Worm (Caenorhabditis elegans) whole organism, L3 larva: ENCODE data around the gene M28.10.
A peak's percentile ranks its signal among the peaks of the same experiment; 100 is the strongest.

Experiments
- R02D3.7 ChIP-seq: fragments of 150-350 bp; optimal IDR thresholded peaks from 2 replicates; lab custom pipeline; 2014; ENCODE audit warnings: missing biosample characterization, missing genetic modification characterization
- ZK546.5 ChIP-seq: sonication (generic microtip); optimal IDR thresholded peaks from 2 replicates; lab custom pipeline; 2017; ENCODE audit warnings: missing biosample characterization, missing genetic modification characterization
- aly-2 ChIP-seq: fragments of 150-350 bp; optimal IDR thresholded peaks from 2 replicates; lab custom pipeline; 2014; ENCODE audit warnings: missing biosample characterization, missing genetic modification characterization
- ama-1 ChIP-seq: fragments of 150-350 bp; optimal IDR thresholded peaks from 2 replicates; lab custom pipeline; 2018
- ceh-16 ChIP-seq: sonication (generic microtip); optimal IDR thresholded peaks from 2 replicates; lab custom pipeline; 2017; ENCODE audit warnings: missing biosample characterization, missing genetic modification characterization
- ceh-9 ChIP-seq: sonication (generic microtip); optimal IDR thresholded peaks from 2 replicates; lab custom pipeline; 2018; ENCODE audit warnings: missing biosample characterization, missing genetic modification characterization
- daf-12 ChIP-seq: fragments of 150-350 bp; optimal IDR thresholded peaks from 2 replicates; lab custom pipeline; 2014; ENCODE audit warnings: missing biosample characterization, missing genetic modification reagents, missing genetic modification characterization
- egl-27 ChIP-seq: sonication (generic microtip); optimal IDR thresholded peaks from 4 replicates; lab custom pipeline; 2017; ENCODE audit warnings: missing biosample characterization, missing genetic modification reagents, missing genetic modification characterization
- elt-1 ChIP-seq: fragments of 150-350 bp; optimal IDR thresholded peaks from 2 replicates; lab custom pipeline; 2014; ENCODE audit warnings: missing biosample characterization, missing genetic modification characterization
- elt-2 ChIP-seq: sonication (generic microtip); optimal IDR thresholded peaks from 2 replicates; lab custom pipeline; 2016; ENCODE audit warnings: missing genetic modification reagents, mild to moderate bottlenecking, missing genetic modification characterization, missing compliant biosample characterization
- elt-3 ChIP-seq, 3 experiments: fragments of 150-350 bp in 1 of 3; sonication (generic microtip) in 2 of 3; optimal IDR thresholded peaks; 2 replicates in 2 of 3; 4 replicates in 1 of 3; lab custom pipeline; 2014 to 2017; ENCODE audit warnings: missing biosample characterization in 3 of 3, missing genetic modification characterization in 3 of 3
- eor-1 ChIP-seq, 2 experiments: fragments of 150-350 bp; optimal IDR thresholded peaks; 2 replicates each; lab custom pipeline; 2014 to 2018; ENCODE audit warnings: missing biosample characterization in 2 of 2, missing genetic modification characterization in 2 of 2
- fkh-10 ChIP-seq: sonication (generic microtip); optimal IDR thresholded peaks from 2 replicates; lab custom pipeline; 2017; ENCODE audit warnings: missing biosample characterization, missing genetic modification reagents, missing genetic modification characterization
- fos-1 ChIP-seq: fragments of 150-350 bp; optimal IDR thresholded peaks from 2 replicates; lab custom pipeline; 2014; ENCODE audit warnings: missing biosample characterization, missing genetic modification characterization
- hmg-11 ChIP-seq: sonication (generic microtip); optimal IDR thresholded peaks from 2 replicates; lab custom pipeline; 2016; ENCODE audit warnings: missing genetic modification characterization, missing compliant biosample characterization
- jun-1 ChIP-seq: fragments of 150-350 bp; optimal IDR thresholded peaks from 2 replicates; lab custom pipeline; 2014; ENCODE audit warnings: missing biosample characterization, missing genetic modification reagents, missing genetic modification characterization
- lin-15B ChIP-seq: fragments of 150-350 bp; optimal IDR thresholded peaks from 2 replicates; lab custom pipeline; 2014; ENCODE audit warnings: missing biosample characterization, missing genetic modification characterization
- lin-39 ChIP-seq: fragments of 150-350 bp; optimal IDR thresholded peaks from 2 replicates; lab custom pipeline; 2018; ENCODE audit warnings: missing biosample characterization, missing genetic modification reagents, missing genetic modification characterization
- lsy-12 ChIP-seq: sonication (generic microtip); optimal IDR thresholded peaks from 2 replicates; lab custom pipeline; 2016; ENCODE audit warnings: mild to moderate bottlenecking, missing genetic modification characterization, missing compliant biosample characterization
- mdl-1 ChIP-seq: fragments of 150-350 bp; optimal IDR thresholded peaks from 2 replicates; lab custom pipeline; 2014; ENCODE audit warnings: missing biosample characterization, missing genetic modification characterization
- mml-1 ChIP-seq: fragments of 150-350 bp; sonication (generic microtip); optimal IDR thresholded peaks from 3 replicates; lab custom pipeline; 2014; ENCODE audit warnings: missing biosample characterization, missing genetic modification characterization
- nfya-1 ChIP-seq: sonication (generic microtip); optimal IDR thresholded peaks from 2 replicates; lab custom pipeline; 2017; ENCODE audit warnings: missing genetic modification characterization, mild to moderate bottlenecking, missing compliant biosample characterization, antibody characterized with exemption, moderate library complexity; ENCODE audit not compliant: insufficient read depth
- nhr-11 ChIP-seq: fragments of 150-350 bp; optimal IDR thresholded peaks from 2 replicates; lab custom pipeline; 2014; ENCODE audit warnings: missing biosample characterization, missing genetic modification characterization
- nhr-12 ChIP-seq: fragments of 150-350 bp; optimal IDR thresholded peaks from 2 replicates; lab custom pipeline; 2014; ENCODE audit warnings: missing biosample characterization, missing genetic modification characterization
- nhr-23 ChIP-seq: fragments of 150-350 bp; optimal IDR thresholded peaks from 2 replicates; lab custom pipeline; 2014; ENCODE audit warnings: missing biosample characterization, missing genetic modification reagents, missing genetic modification characterization
- nhr-237 ChIP-seq: fragments of 150-350 bp; optimal IDR thresholded peaks from 2 replicates; lab custom pipeline; 2014; ENCODE audit warnings: missing biosample characterization, missing genetic modification characterization
- nhr-25 ChIP-seq: sonication (generic microtip); optimal IDR thresholded peaks from 2 replicates; lab custom pipeline; 2017; ENCODE audit warnings: missing biosample characterization, missing genetic modification characterization
- nhr-28 ChIP-seq: fragments of 150-350 bp; optimal IDR thresholded peaks from 2 replicates; lab custom pipeline; 2014; ENCODE audit warnings: missing biosample characterization, missing genetic modification characterization
- nhr-43 ChIP-seq: sonication (generic microtip); optimal IDR thresholded peaks from 2 replicates; lab custom pipeline; 2016; ENCODE audit warnings: mild to moderate bottlenecking, missing genetic modification characterization, missing compliant biosample characterization; ENCODE audit not compliant: poor library complexity, severe bottlenecking
- nhr-67 ChIP-seq: fragments of 150-350 bp; optimal IDR thresholded peaks from 2 replicates; lab custom pipeline; 2014; ENCODE audit warnings: missing biosample characterization, missing genetic modification characterization
- nhr-76 ChIP-seq: fragments of 150-350 bp; sonication (generic microtip); optimal IDR thresholded peaks from 5 replicates; lab custom pipeline; 2014; ENCODE audit warnings: missing biosample characterization, missing genetic modification characterization
- nhr-77 ChIP-seq: fragments of 150-350 bp; optimal IDR thresholded peaks from 2 replicates; lab custom pipeline; 2014; ENCODE audit warnings: missing biosample characterization, missing genetic modification characterization
- pha-4 ChIP-seq: fragments of 150-350 bp; optimal IDR thresholded peaks from 2 replicates; lab custom pipeline; 2014; ENCODE audit warnings: missing biosample characterization, missing genetic modification reagents, missing genetic modification characterization
- pqm-1 ChIP-seq: fragments of 150-350 bp; optimal IDR thresholded peaks from 2 replicates; lab custom pipeline; 2017; ENCODE audit warnings: missing biosample characterization, missing genetic modification characterization, inconsistent platforms
- sea-2 ChIP-seq: fragments of 150-350 bp; sonication (generic microtip); optimal IDR thresholded peaks from 4 replicates; lab custom pipeline; 2014; ENCODE audit warnings: missing biosample characterization, missing genetic modification reagents, missing genetic modification characterization
- snpc-4 ChIP-seq: fragments of 150-350 bp; optimal IDR thresholded peaks from 2 replicates; lab custom pipeline; 2014; ENCODE audit warnings: missing biosample characterization, missing genetic modification characterization
- unc-39 ChIP-seq: sonication (generic microtip); optimal IDR thresholded peaks from 4 replicates; lab custom pipeline; 2017; ENCODE audit warnings: missing biosample characterization, missing genetic modification characterization
- unc-62 ChIP-seq: fragments of 150-350 bp; sonication (generic microtip); optimal IDR thresholded peaks from 4 replicates; lab custom pipeline; 2014; ENCODE audit warnings: missing biosample characterization, missing genetic modification reagents, missing genetic modification characterization
- zag-1 ChIP-seq: fragments of 150-350 bp; optimal IDR thresholded peaks from 2 replicates; lab custom pipeline; 2014; ENCODE audit warnings: missing biosample characterization, missing genetic modification characterization
- ztf-11 ChIP-seq: fragments of 150-350 bp; optimal IDR thresholded peaks from 2 replicates; lab custom pipeline; 2014; ENCODE audit warnings: missing biosample characterization, missing genetic modification characterization
- ztf-4 ChIP-seq: fragments of 150-350 bp; optimal IDR thresholded peaks from 2 replicates; lab custom pipeline; 2014; ENCODE audit warnings: missing biosample characterization, missing genetic modification characterization

Gene M28.10

DNA sequence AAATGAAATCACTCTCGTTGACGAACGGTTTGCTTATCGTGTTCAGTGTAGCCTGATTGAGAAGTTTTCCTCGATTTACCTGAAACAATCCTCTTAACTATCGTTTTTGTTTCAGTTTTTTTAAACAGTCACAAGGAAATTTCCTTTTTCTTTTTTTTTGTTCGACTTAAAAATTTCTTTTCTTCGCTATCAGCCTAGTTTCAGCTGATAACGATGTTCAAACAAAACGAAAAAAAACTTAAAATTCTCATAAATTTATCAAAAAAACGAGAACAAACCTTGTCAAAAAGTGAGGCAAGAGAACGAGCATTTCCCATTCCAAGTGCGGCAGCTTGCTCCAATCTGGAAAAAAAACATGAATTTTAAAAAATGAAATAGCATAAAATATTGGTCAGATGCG lies 6.2 kb downstream of the M28.10 start:
- TF ChIP-seq elt-2 (tag; lab: Kevin White, UChicago) (peak; percentile 66), ztf-4 (tag; lab: Kevin White, UChicago) (no peak), pha-4 (tag; lab: Kevin White, UChicago) (peak; percentile 33), nhr-43 (tag; lab: Kevin White, UChicago) (no peak), pqm-1 (tag; lab: Kevin White, UChicago) (peak; percentile 7), fkh-10 (no peak), sea-2 (GFP tag; lab: Kevin White, UChicago) (no peak), lin-15B (tag; lab: Kevin White, UChicago) (no peak), hmg-11 (tag; lab: Kevin White, UChicago) (no peak), nhr-11 (tag; lab: Kevin White, UChicago) (no peak), ZK546.5 (tag; lab: Kevin White, UChicago) (no peak), snpc-4 (no peak), elt-3 (tag; optimal IDR thresholded peaks at IDR 0.05; lab: Kevin White, UChicago) (no peak)

DNA sequence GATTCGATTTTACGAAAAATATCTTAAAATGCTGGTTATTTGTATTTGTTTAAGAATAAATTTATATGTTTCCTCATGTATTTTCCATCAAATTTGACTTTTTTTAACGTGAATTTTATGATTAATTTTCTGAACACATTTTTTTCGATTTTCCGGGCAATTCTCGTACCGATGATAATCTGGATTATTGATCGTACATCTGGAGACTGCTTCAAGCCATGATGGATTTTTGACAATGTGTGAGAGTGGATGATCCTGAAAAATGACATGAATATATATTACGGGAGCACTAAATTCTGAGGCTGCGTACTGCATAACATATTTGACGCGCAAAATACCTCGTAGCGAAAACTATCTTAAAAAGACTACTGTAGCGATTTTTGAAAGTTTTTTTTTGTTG lies 7.1 kb downstream of the M28.10 start:
- TF ChIP-seq daf-12, result no peak
- no peak for TF ChIP-seq pqm-1 (tag; lab: Kevin White, UChicago)
- TF ChIP-seq eor-1 (tag; optimal IDR thresholded peaks at IDR 0.05; lab: Kevin White, UChicago), result no peak
- no peak for TF ChIP-seq zag-1 (tag; lab: Kevin White, UChicago)
- no peak for TF ChIP-seq elt-3 (tag; optimal IDR thresholded peaks at IDR 0.05; lab: Kevin White, UChicago)
- TF ChIP-seq nhr-12 (tag; lab: Kevin White, UChicago), result no peak
- no peak for TF ChIP-seq unc-39 (tag; lab: Kevin White, UChicago)
- no peak for TF ChIP-seq lsy-12 (tag; lab: Kevin White, UChicago)
- no peak for TF ChIP-seq nhr-67 (tag; lab: Kevin White, UChicago)
- TF ChIP-seq elt-2 (tag; lab: Kevin White, UChicago), result no peak

DNA sequence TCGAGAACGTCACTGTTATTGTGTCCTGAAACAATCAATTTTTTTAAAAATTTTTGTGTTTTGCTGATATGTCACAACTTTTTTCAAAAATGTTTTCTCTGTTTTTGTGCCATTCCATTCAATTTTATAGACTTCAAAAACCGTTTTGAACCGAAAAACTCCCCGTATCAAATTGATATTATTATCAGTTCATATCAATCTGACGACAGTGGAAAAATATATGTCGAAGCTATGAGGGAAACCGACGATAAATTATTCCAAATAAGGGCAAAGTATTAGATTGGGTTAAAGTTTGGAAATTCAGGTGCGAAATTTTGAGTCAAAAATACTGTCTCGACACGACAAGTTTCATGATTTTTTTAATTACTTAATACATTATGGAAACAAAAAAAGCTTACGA lies 9.1 kb downstream of the M28.10 start:
- no peak for TF ChIP-seq pha-4 (tag; lab: Kevin White, UChicago)
- peak; percentile 58 for TF ChIP-seq elt-2 (tag; lab: Kevin White, UChicago)

DNA sequence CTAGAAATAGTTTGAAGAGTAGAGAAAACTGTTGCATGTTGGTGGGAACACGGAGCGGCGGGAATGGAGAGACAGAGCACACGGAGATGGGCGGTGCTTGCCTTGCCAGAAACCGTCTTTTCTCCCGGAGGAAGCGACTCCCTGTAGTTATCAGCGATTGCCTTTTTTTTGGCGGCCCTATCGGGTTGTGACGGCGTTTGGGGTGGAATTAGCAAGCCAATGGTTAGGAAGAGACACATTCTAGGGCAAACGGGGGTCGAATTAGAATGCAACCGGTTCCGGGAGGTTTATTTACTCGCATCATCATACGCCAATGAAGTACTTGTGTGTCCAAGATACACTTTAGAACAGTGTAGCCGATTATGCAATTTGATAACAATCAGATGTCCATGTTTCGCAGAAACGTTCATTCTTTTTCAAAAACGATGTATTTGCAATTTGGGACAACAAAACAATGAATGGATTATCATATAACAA lies 10.4 kb downstream of the M28.10 start, which contains the start of gene lact-3:
lact-3 (minus strand) TSS at position 51 of the 477 bp plus-strand sequence.
- TF ChIP-seq elt-1 (tag; lab: Kevin White, UChicago) (no peak), nhr-23 (tag; lab: Kevin White, UChicago) (peak; percentile 69), elt-2 (tag; lab: Kevin White, UChicago) (peak; percentile 70), nhr-25 (tag; lab: Kevin White, UChicago) (peak; percentile 42), aly-2 (peak; percentile 29), jun-1 (tag; lab: Kevin White, UChicago) (peak; percentile 25), nfya-1 (no peak), ama-1 (lab: Kevin White, UChicago) (peak; percentile 48)

DNA sequence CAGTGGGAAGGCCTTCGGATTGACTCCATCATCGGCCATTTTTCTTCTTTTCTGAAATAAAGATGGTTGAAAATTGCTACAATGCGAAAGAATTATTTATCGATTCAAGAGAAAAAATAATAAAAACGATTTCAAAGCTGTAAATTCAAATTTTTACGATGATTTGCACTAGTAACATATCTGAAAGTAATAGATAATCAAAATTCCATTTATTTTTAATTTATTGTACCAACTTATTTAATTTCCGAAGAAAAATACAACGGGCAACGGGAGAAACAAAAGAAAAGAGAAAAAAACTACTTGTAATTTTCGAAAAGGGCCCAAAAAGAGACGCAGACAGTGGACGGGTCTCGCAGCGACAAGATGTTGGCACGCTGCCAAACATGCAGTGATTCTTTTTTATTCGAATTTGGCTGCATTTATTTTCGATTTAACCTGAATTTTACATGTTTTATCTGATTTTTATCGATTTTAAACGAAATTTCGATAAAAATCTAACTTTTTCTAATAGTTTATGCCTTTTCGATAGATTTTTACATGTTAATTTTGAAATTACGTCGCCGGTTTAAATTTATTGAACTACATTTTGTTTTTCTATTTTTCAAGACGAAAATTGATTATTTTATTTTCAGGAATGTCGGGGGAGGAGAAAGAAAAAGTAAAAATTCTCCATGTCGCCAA lies 11.4 kb downstream of the M28.10 start, which contains the start of the genes snu-13 and rsp-7:
snu-13 (minus strand) TSS at position 51 of the 681 bp plus-strand sequence.
rsp-7 (plus strand) TSS at position 631 of the 681 bp plus-strand sequence.
- no peak for TF ChIP-seq egl-27 (tag; lab: Kevin White, UChicago)
- peak; percentile 39 for TF ChIP-seq lin-39 (tag; lab: Kevin White, UChicago)
- peak; percentile 48 for TF ChIP-seq pqm-1 (tag; lab: Kevin White, UChicago)
- no peak for TF ChIP-seq nhr-11 (tag; lab: Kevin White, UChicago)
- peak; percentile 48 for TF ChIP-seq elt-2 (tag; lab: Kevin White, UChicago)
- TF ChIP-seq nhr-25 (tag; lab: Kevin White, UChicago), result peak; percentile 84
- peak; percentile 79 for TF ChIP-seq snpc-4
- no peak for TF ChIP-seq elt-3 (tag; optimal IDR thresholded peaks at IDR 0.05; lab: Kevin White, UChicago)
- TF ChIP-seq ztf-11 (tag; lab: Kevin White, UChicago), result no peak
- TF ChIP-seq sea-2 (GFP tag; lab: Kevin White, UChicago), result no peak
- no peak for TF ChIP-seq nhr-28 (tag; lab: Kevin White, UChicago)
- no peak for TF ChIP-seq elt-1 (tag; lab: Kevin White, UChicago)
- no peak for TF ChIP-seq aly-2
- TF ChIP-seq nhr-43 (tag; lab: Kevin White, UChicago), result no peak
- TF ChIP-seq ZK546.5 (tag; lab: Kevin White, UChicago), result no peak
- no peak for TF ChIP-seq ceh-16 (tag; lab: Kevin White, UChicago)
- TF ChIP-seq fkh-10, result no peak
- TF ChIP-seq ceh-9 (tag; lab: Kevin White, UChicago), result no peak
- TF ChIP-seq mml-1, result no peak
- no peak for TF ChIP-seq unc-62 (GFP tag; lab: Kevin White, UChicago)
- TF ChIP-seq ama-1 (lab: Kevin White, UChicago), result no peak
- TF ChIP-seq nhr-76 (tag; lab: Kevin White, UChicago), result no peak
- no peak for TF ChIP-seq nhr-67 (tag; lab: Kevin White, UChicago)
- TF ChIP-seq nhr-23 (tag; lab: Kevin White, UChicago), result peak; percentile 87
- no peak for TF ChIP-seq nhr-237 (tag; lab: Kevin White, UChicago)
- TF ChIP-seq zag-1 (tag; lab: Kevin White, UChicago), result no peak
- TF ChIP-seq fos-1 (tag; lab: Kevin White, UChicago), result no peak
- no peak for TF ChIP-seq mdl-1 (tag; lab: Kevin White, UChicago)
- no peak for TF ChIP-seq ztf-4 (tag; lab: Kevin White, UChicago)
- TF ChIP-seq nhr-77 (tag; lab: Kevin White, UChicago), result no peak
- TF ChIP-seq R02D3.7, result peak; percentile 17
- TF ChIP-seq unc-39 (tag; lab: Kevin White, UChicago), result no peak
